Worm (Caenorhabditis elegans) whole organism, late embryonic: ENCODE results near the gene C47A10.16.

Experiments
- C08G9.2 ChIP-seq: sonication (generic microtip); optimal IDR thresholded peaks from 2 replicates; lab custom pipeline; 2016; ENCODE audit warnings: mild to moderate bottlenecking, missing genetic modification characterization, moderate library complexity, missing compliant biosample characterization
- F13H6.1 ChIP-seq: sonication (generic microtip); optimal IDR thresholded peaks from 2 replicates; lab custom pipeline; 2016; ENCODE audit warnings: missing genetic modification characterization, missing compliant biosample characterization
- K02D7.2 ChIP-seq: sonication (generic microtip); optimal IDR thresholded peaks from 2 replicates; lab custom pipeline; 2017; ENCODE audit warnings: mild to moderate bottlenecking, missing genetic modification characterization, missing compliant biosample characterization
- K09A11.1 ChIP-seq: sonication (generic microtip); optimal IDR thresholded peaks from 2 replicates; lab custom pipeline; 2017; ENCODE audit warnings: antibody characterized with exemption, mild to moderate bottlenecking, missing genetic modification characterization, missing compliant biosample characterization; ENCODE audit not compliant: insufficient read depth
- T23F11.4 ChIP-seq: fragments of 200-800 bp; sonication (Bioruptor generic); optimal IDR thresholded peaks from 2 replicates; lab custom pipeline; 2018; ENCODE audit warnings: mild to moderate bottlenecking, missing genetic modification characterization, missing compliant biosample characterization
- Y22D7AL.16 ChIP-seq: sonication (generic microtip); optimal IDR thresholded peaks from 2 replicates; lab custom pipeline; 2016; ENCODE audit warnings: missing genetic modification characterization, missing compliant biosample characterization
- ahr-1 ChIP-seq: sonication (generic microtip); optimal IDR thresholded peaks from 2 replicates; lab custom pipeline; 2016; ENCODE audit warnings: missing genetic modification characterization, missing compliant biosample characterization
- ceh-19 ChIP-seq: fragments of 200-800 bp; sonication (Bioruptor generic); optimal IDR thresholded peaks from 2 replicates; lab custom pipeline; 2018; ENCODE audit warnings: mild to moderate bottlenecking, missing genetic modification characterization, missing compliant biosample characterization
- ceh-22 ChIP-seq: sonication (generic microtip); optimal IDR thresholded peaks from 2 replicates; lab custom pipeline; 2017; ENCODE audit warnings: missing biosample characterization, missing genetic modification characterization
- ceh-30 ChIP-seq: fragments of 150-350 bp; optimal IDR thresholded peaks from 2 replicates; lab custom pipeline; 2014; ENCODE audit warnings: missing biosample characterization, missing genetic modification characterization
- ceh-34 ChIP-seq: sonication (generic microtip); optimal IDR thresholded peaks from 2 replicates; lab custom pipeline; 2016; ENCODE audit warnings: mild to moderate bottlenecking, missing genetic modification characterization, missing compliant biosample characterization
- ceh-48 ChIP-seq: sonication (generic microtip); optimal IDR thresholded peaks from 2 replicates; lab custom pipeline; 2016; ENCODE audit warnings: missing genetic modification characterization, inconsistent platforms, missing compliant biosample characterization
- ceh-6 ChIP-seq: fragments of 200-800 bp; sonication (Bioruptor generic); optimal IDR thresholded peaks from 2 replicates; lab custom pipeline; 2018; ENCODE audit warnings: mild to moderate bottlenecking, missing genetic modification characterization, missing compliant biosample characterization
- ceh-9 ChIP-seq: sonication (generic microtip); optimal IDR thresholded peaks from 2 replicates; lab custom pipeline; 2016; ENCODE audit warnings: mild to moderate bottlenecking, missing genetic modification characterization, inconsistent platforms, missing compliant biosample characterization
- che-1 ChIP-seq: sonication (generic microtip); optimal IDR thresholded peaks from 2 replicates; lab custom pipeline; 2016; ENCODE audit warnings: mild to moderate bottlenecking, missing genetic modification characterization, missing compliant biosample characterization
- dmd-4 ChIP-seq: sonication (generic microtip); optimal IDR thresholded peaks from 2 replicates; lab custom pipeline; 2016; ENCODE audit warnings: borderline replicate concordance, missing genetic modification characterization, missing compliant biosample characterization
- dve-1 ChIP-seq: sonication (generic microtip); optimal IDR thresholded peaks from 2 replicates; lab custom pipeline; 2017; ENCODE audit warnings: antibody characterized with exemption, mild to moderate bottlenecking, missing genetic modification characterization, missing compliant biosample characterization
- fkh-6 ChIP-seq: sonication (generic microtip); optimal IDR thresholded peaks from 2 replicates; lab custom pipeline; 2016; ENCODE audit warnings: missing genetic modification characterization, missing compliant biosample characterization
- gmeb-2 ChIP-seq: sonication (generic microtip); optimal IDR thresholded peaks from 2 replicates; lab custom pipeline; 2016; ENCODE audit warnings: missing genetic modification characterization, inconsistent platforms, missing compliant biosample characterization
- lim-6 ChIP-seq: sonication (generic microtip); optimal IDR thresholded peaks from 2 replicates; lab custom pipeline; 2016; ENCODE audit warnings: missing genetic modification characterization, missing compliant biosample characterization
- lin-11 ChIP-seq: fragments of 200-800 bp; sonication (Bioruptor generic); optimal IDR thresholded peaks from 2 replicates; lab custom pipeline; 2018; ENCODE audit warnings: mild to moderate bottlenecking, missing genetic modification characterization, missing compliant biosample characterization
- madf-2 ChIP-seq: sonication (generic microtip); optimal IDR thresholded peaks from 2 replicates; lab custom pipeline; 2017; ENCODE audit warnings: missing genetic modification characterization, missing compliant biosample characterization
- nfya-1 ChIP-seq: sonication (generic microtip); optimal IDR thresholded peaks from 2 replicates; lab custom pipeline; 2017; ENCODE audit warnings: missing genetic modification characterization, mild to moderate bottlenecking, missing compliant biosample characterization, antibody characterized with exemption, moderate library complexity
- nhr-11 ChIP-seq: fragments of 150-350 bp; optimal IDR thresholded peaks from 2 replicates; lab custom pipeline; 2014; ENCODE audit warnings: missing biosample characterization, missing genetic modification characterization
- nhr-232 ChIP-seq: sonication (generic microtip); optimal IDR thresholded peaks from 2 replicates; lab custom pipeline; 2016; ENCODE audit warnings: missing genetic modification characterization, missing compliant biosample characterization
- odd-2 ChIP-seq: sonication (generic microtip); optimal IDR thresholded peaks from 2 replicates; lab custom pipeline; 2017; ENCODE audit warnings: antibody characterized with exemption, mild to moderate bottlenecking, missing genetic modification characterization, missing compliant biosample characterization
- pag-3 ChIP-seq: sonication (generic microtip); optimal IDR thresholded peaks from 2 replicates; lab custom pipeline; 2016; ENCODE audit warnings: missing compliant biosample characterization, missing genetic modification characterization, borderline replicate concordance
- pat-9 ChIP-seq: fragments of 200-800 bp; sonication (Bioruptor generic); optimal IDR thresholded peaks from 2 replicates; lab custom pipeline; 2018; ENCODE audit warnings: mild to moderate bottlenecking, missing genetic modification characterization, moderate library complexity, missing compliant biosample characterization
- pax-1 ChIP-seq: fragments of 150-350 bp; optimal IDR thresholded peaks from 2 replicates; lab custom pipeline; 2014; ENCODE audit warnings: missing biosample characterization, missing genetic modification characterization
- pha-2 ChIP-seq: sonication (generic microtip); optimal IDR thresholded peaks from 2 replicates; lab custom pipeline; 2017; ENCODE audit warnings: mild to moderate bottlenecking, missing genetic modification characterization, missing compliant biosample characterization
- ref-2 ChIP-seq: sonication (generic microtip); optimal IDR thresholded peaks from 2 replicates; lab custom pipeline; 2016; ENCODE audit warnings: missing genetic modification characterization, missing compliant biosample characterization
- sox-2 ChIP-seq: fragments of 200-800 bp; sonication (Bioruptor generic); IDR thresholded peaks from 2 replicates; pipeline ENCODE4 v1.3.6; 2022; ENCODE audit warnings: missing genetic modification reagents, missing genetic modification characterization, missing compliant biosample characterization
- sox-4 ChIP-seq: sonication (generic microtip); optimal IDR thresholded peaks from 2 replicates; lab custom pipeline; 2017; ENCODE audit warnings: mild to moderate bottlenecking, missing genetic modification characterization, inconsistent platforms, missing compliant biosample characterization
- tbx-2 ChIP-seq: sonication (generic microtip); optimal IDR thresholded peaks from 2 replicates; lab custom pipeline; 2016; ENCODE audit warnings: missing genetic modification characterization, missing compliant biosample characterization
- tbx-7 ChIP-seq: sonication (generic microtip); optimal IDR thresholded peaks from 2 replicates; lab custom pipeline; 2016; ENCODE audit warnings: missing genotype, missing genetic modification characterization, missing compliant biosample characterization
- unc-42 ChIP-seq: sonication (generic microtip); optimal IDR thresholded peaks from 2 replicates; lab custom pipeline; 2016; ENCODE audit warnings: missing genotype, missing genetic modification characterization, missing compliant biosample characterization

The C47A10.16 gene

ce11 chrV:17790191-17790590 is 25.2 kb upstream of the C47A10.16 start, which contains the start of gene srh-290:
Gene srh-290 (plus strand): TSS chrV:17790491.
- TF ChIP-seq Y22D7AL.16 (tag; lab: Kevin White, UChicago) (no peak), ceh-19 (GFP tag; lab: Kevin White, UChicago) (no peak), dmd-4 (tag; lab: Kevin White, UChicago) (no peak), ceh-22 (tag; lab: Kevin White, UChicago) (no peak), ceh-34 (no peak), tbx-7 (no peak), lin-11 (tag; lab: Kevin White, UChicago) (no peak)

DNA sequence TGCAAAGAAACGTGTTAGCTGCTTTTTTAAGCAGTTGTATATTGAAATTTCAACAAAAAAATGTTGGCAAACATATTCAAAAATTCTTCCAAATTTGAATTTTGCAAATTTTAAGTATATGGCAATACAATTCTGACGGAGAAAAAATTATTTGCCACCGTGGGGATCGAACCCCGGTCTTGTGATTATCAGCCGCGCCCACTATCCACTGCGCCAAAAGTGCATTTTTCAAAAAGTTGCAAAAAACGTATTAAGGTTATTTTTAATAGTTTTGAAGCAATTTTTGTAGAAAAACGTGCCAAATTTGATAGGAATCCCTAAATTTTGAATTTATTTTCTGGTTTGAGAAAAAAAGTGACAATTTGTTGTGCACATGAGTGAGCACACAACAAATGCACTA is 19.4 kb upstream of the C47A10.16 start:
- TF ChIP-seq ceh-6 (GFP tag; lab: Kevin White, UChicago) (no peak), C08G9.2 (tag; lab: Kevin White, UChicago) (no peak), ceh-48 (tag; lab: Kevin White, UChicago) (no peak), dve-1 (tag; lab: Kevin White, UChicago) (no peak), tbx-2 (tag; lab: Kevin White, UChicago) (no peak), pag-3 (tag; lab: Kevin White, UChicago) (no peak), ahr-1 (tag; lab: Kevin White, UChicago) (no peak), ceh-9 (no peak), nhr-11 (no peak), gmeb-2 (no peak), T23F11.4 (no peak), pha-2 (tag; lab: Kevin White, UChicago) (no peak)

ce11 chrV:17783542-17783941 is 18.6 kb upstream of the C47A10.16 start, which contains the start of gene srab-12:
Gene srab-12 (minus strand): TSS chrV:17783642.
- TF ChIP-seq tbx-7 (no peak), C08G9.2 (tag; lab: Kevin White, UChicago) (no peak), nhr-232 (tag; lab: Kevin White, UChicago) (no peak), pha-2 (tag; lab: Kevin White, UChicago) (no peak), madf-2 (tag; lab: Kevin White, UChicago) (no peak), nfya-1 (tag; lab: Kevin White, UChicago) (no peak), tbx-2 (tag; lab: Kevin White, UChicago) (no peak), K02D7.2 (tag; lab: Kevin White, UChicago) (no peak), sox-4 (tag; lab: Kevin White, UChicago) (no peak), dmd-4 (tag; lab: Kevin White, UChicago) (no peak), ref-2 (no peak), unc-42 (tag; lab: Kevin White, UChicago) (no peak), che-1 (no peak), lin-11 (tag; lab: Kevin White, UChicago) (no peak), odd-2 (tag; lab: Kevin White, UChicago) (no peak), pat-9 (tag; lab: Kevin White, UChicago) (no peak), ceh-9 (no peak)

DNA sequence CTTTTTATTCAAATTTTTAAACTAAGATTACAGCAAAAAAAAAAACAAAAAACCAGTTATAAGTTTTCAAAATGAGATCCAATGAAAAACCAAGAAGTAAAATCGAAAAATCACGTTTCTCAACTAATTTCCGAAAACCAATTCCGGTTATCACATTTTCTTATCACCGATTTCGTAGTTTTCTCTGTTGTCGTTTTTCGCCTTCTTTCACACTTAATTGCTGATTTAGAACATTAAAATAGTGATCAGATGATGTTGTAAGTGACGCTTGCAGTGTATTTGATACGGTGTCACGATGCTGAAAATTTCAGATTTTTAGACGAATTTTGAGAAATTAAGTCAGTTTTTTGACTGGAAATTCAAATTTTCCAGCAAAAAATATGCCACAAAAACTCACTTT is 15.3 kb upstream of the C47A10.16 start:
- no peak for TF ChIP-seq lim-6 (tag; lab: Kevin White, UChicago)
- TF ChIP-seq pax-1 (tag; lab: Kevin White, UChicago) = no peak
- TF ChIP-seq sox-2 (GFP tag; lab: Robert Waterston, UW) = no peak
- TF ChIP-seq ceh-30 (tag; lab: Kevin White, UChicago) = no peak
- TF ChIP-seq T23F11.4 = no peak
- no peak for TF ChIP-seq unc-42 (tag; lab: Kevin White, UChicago)
- TF ChIP-seq fkh-6 (tag; lab: Kevin White, UChicago) = no peak
- no peak for TF ChIP-seq F13H6.1
- TF ChIP-seq K09A11.1 (tag; lab: Kevin White, UChicago) = no peak
- TF ChIP-seq tbx-7 = no peak
